Fruit fly (Drosophila melanogaster) whole organism, embryonic: Measurements from ENCODE around the gene Gs1l.

Source experiments
- ATbp ChIP-seq: fragments of 200-800 bp; sonication (Bioruptor generic); optimal IDR thresholded peaks from 2 replicates; lab custom pipeline; 2017; ENCODE audit warnings: missing biosample characterization, mild to moderate bottlenecking, missing genetic modification characterization, missing genetic modification reagents
- Adf1 ChIP-seq: fragments of 200-800 bp; sonication (Bioruptor generic); IDR thresholded peaks from 2 replicates; pipeline ENCODE4 v1.3.6; 2022; ENCODE audit warnings: missing biosample characterization, missing genetic modification characterization
- Bteb2 ChIP-seq: fragments of 200-800 bp; sonication (Bioruptor generic); optimal IDR thresholded peaks from 2 replicates; lab custom pipeline; 2016; ENCODE audit warnings: missing biosample characterization, missing genetic modification characterization
- CG10979 ChIP-seq: fragments of 200-800 bp; sonication (Bioruptor generic); optimal IDR thresholded peaks from 2 replicates; lab custom pipeline; 2018; ENCODE audit warnings: missing biosample characterization, mild to moderate bottlenecking, missing genetic modification characterization, moderate library complexity
- CG12071 ChIP-seq: fragments of 200-800 bp; sonication (Bioruptor generic); optimal IDR thresholded peaks from 3 replicates; lab custom pipeline; 2018; ENCODE audit warnings: missing biosample characterization, mild to moderate bottlenecking, missing genetic modification characterization
- CG13624 ChIP-seq: fragments of 200-800 bp; sonication (Bioruptor generic); optimal IDR thresholded peaks from 2 replicates; lab custom pipeline; 2016; ENCODE audit warnings: missing biosample characterization, missing genetic modification characterization
- CG14014 ChIP-seq: fragments of 200-800 bp; sonication (Bioruptor generic); IDR thresholded peaks from 2 replicates; pipeline ENCODE4 v1.3.6; 2022; ENCODE audit warnings: missing biosample characterization, missing genetic modification characterization
- CG14710 ChIP-seq: fragments of 200-800 bp; sonication (Bioruptor generic); optimal IDR thresholded peaks from 3 replicates; lab custom pipeline; 2019; ENCODE audit warnings: missing biosample characterization, mild to moderate bottlenecking, missing genetic modification characterization, moderate library complexity
- CG16863 ChIP-seq: fragments of 200-800 bp; sonication (Bioruptor generic); optimal IDR thresholded peaks from 3 replicates; lab custom pipeline; 2016; ENCODE audit warnings: missing biosample characterization, missing genetic modification characterization
- CG2116 ChIP-seq: fragments of 200-800 bp; sonication (Bioruptor generic); optimal IDR thresholded peaks from 3 replicates; lab custom pipeline; 2018; ENCODE audit warnings: missing biosample characterization, mild to moderate bottlenecking, missing genetic modification characterization
- CG2875 ChIP-seq: fragments of 200-800 bp; sonication (Bioruptor generic); optimal IDR thresholded peaks from 2 replicates; lab custom pipeline; 2017; ENCODE audit warnings: missing biosample characterization, mild to moderate bottlenecking, missing genetic modification characterization, missing genetic modification reagents
- CG30020 ChIP-seq: fragments of 200-800 bp; optimal IDR thresholded peaks from 2 replicates; lab custom pipeline; 2019; ENCODE audit warnings: missing biosample characterization, mild to moderate bottlenecking, missing genetic modification characterization, moderate library complexity
- CG3281 ChIP-seq: fragments of 200-800 bp; sonication (Bioruptor generic); optimal IDR thresholded peaks from 3 replicates; lab custom pipeline; 2017; ENCODE audit warnings: missing biosample characterization, mild to moderate bottlenecking, missing genetic modification characterization
- CG4282 ChIP-seq: fragments of 200-800 bp; sonication (Bioruptor generic); optimal IDR thresholded peaks from 2 replicates; lab custom pipeline; 2016; ENCODE audit warnings: missing biosample characterization, missing genetic modification characterization
- CG6175 ChIP-seq: fragments of 200-800 bp; sonication (Bioruptor generic); IDR thresholded peaks from 3 replicates; pipeline ENCODE4 v1.3.6; 2022; ENCODE audit warnings: missing biosample characterization, missing genetic modification characterization
- CG6683 ChIP-seq: fragments of 200-800 bp; sonication (Bioruptor generic); optimal IDR thresholded peaks from 2 replicates; lab custom pipeline; 2017; ENCODE audit warnings: missing biosample characterization, mild to moderate bottlenecking, missing genetic modification characterization, missing genetic modification reagents
- CG7271 ChIP-seq: fragments of 200-800 bp; sonication (Bioruptor generic); optimal IDR thresholded peaks from 2 replicates; lab custom pipeline; 2018; ENCODE audit warnings: missing biosample characterization, mild to moderate bottlenecking, missing genetic modification characterization, moderate library complexity
- CG7556 ChIP-seq: fragments of 200-800 bp; sonication (Bioruptor generic); optimal IDR thresholded peaks from 2 replicates; lab custom pipeline; 2017; ENCODE audit warnings: missing biosample characterization, mild to moderate bottlenecking, missing genetic modification characterization
- CG7786 ChIP-seq: fragments of 200-800 bp; sonication (Bioruptor generic); optimal IDR thresholded peaks from 2 replicates; lab custom pipeline; 2016; ENCODE audit warnings: missing biosample characterization, missing genetic modification characterization
- CG9437 ChIP-seq: fragments of 200-800 bp; sonication (Bioruptor generic); optimal IDR thresholded peaks from 2 replicates; lab custom pipeline; 2018; ENCODE audit warnings: missing biosample characterization, mild to moderate bottlenecking, missing genetic modification characterization
- CG9797 ChIP-seq: fragments of 200-800 bp; sonication (Bioruptor generic); optimal IDR thresholded peaks from 3 replicates; lab custom pipeline; 2018; ENCODE audit warnings: missing biosample characterization, mild to moderate bottlenecking, missing genetic modification characterization
- Chrac-16 ChIP-seq: fragments of 200-800 bp; sonication (Bioruptor generic); optimal IDR thresholded peaks from 3 replicates; lab custom pipeline; 2016; ENCODE audit warnings: missing biosample characterization, missing genetic modification characterization
- CkIIα-i1 ChIP-seq: fragments of 200-800 bp; sonication (Bioruptor generic); IDR thresholded peaks from 2 replicates; pipeline ENCODE4 v1.3.6; 2022; ENCODE audit warnings: missing biosample characterization, missing genetic modification characterization
- D ChIP-seq, 2 experiments: fragments of 200-800 bp in 1 of 2; fragments of >200 bp in 1 of 2; sonication (Bioruptor generic) in 1 of 2; optimal IDR thresholded peaks; 2 replicates in 1 of 2; 3 replicates in 1 of 2; lab custom pipeline; 2017; ENCODE audit warnings: mild to moderate bottlenecking in 1 of 2, missing biosample characterization in 1 of 2, missing genetic modification characterization in 1 of 2, missing genetic modification reagents in 1 of 2
- Dek ChIP-seq: fragments of 200-800 bp; sonication (Bioruptor generic); optimal IDR thresholded peaks from 3 replicates; lab custom pipeline; 2019; ENCODE audit warnings: missing biosample characterization, mild to moderate bottlenecking, missing genetic modification characterization, moderate library complexity
- Dp ChIP-seq: fragments of 200-800 bp; sonication (Bioruptor generic); optimal IDR thresholded peaks from 2 replicates; lab custom pipeline; 2018; ENCODE audit warnings: missing biosample characterization, mild to moderate bottlenecking, missing genetic modification characterization, moderate library complexity
- E2f2 ChIP-seq: fragments of 200-800 bp; sonication (Bioruptor generic); IDR thresholded peaks from 2 replicates; pipeline ENCODE4 v1.3.6; 2022; ENCODE audit warnings: missing biosample characterization, missing genetic modification characterization
- Lhr ChIP-seq: fragments of 200-800 bp; sonication (Bioruptor generic); optimal IDR thresholded peaks from 3 replicates; lab custom pipeline; 2017; ENCODE audit warnings: mild to moderate bottlenecking, missing biosample characterization, missing genetic modification reagents, missing genetic modification characterization
- Meics ChIP-seq: fragments of 200-800 bp; sonication (Bioruptor generic); optimal IDR thresholded peaks from 2 replicates; lab custom pipeline; 2017; ENCODE audit warnings: missing biosample characterization, mild to moderate bottlenecking, missing genetic modification characterization
- NC2β ChIP-seq: fragments of 200-800 bp; sonication (Bioruptor generic); optimal IDR thresholded peaks from 2 replicates; lab custom pipeline; 2016; ENCODE audit warnings: missing biosample characterization, missing genetic modification characterization
- Opbp ChIP-seq: fragments of 200-800 bp; sonication (Bioruptor generic); IDR thresholded peaks from 3 replicates; pipeline ENCODE4 v1.3.6; 2022; ENCODE audit warnings: missing biosample characterization, missing genetic modification characterization; ENCODE audit not compliant: partially characterized antibody
- Side ChIP-seq: fragments of 200-800 bp; sonication (Bioruptor generic); optimal IDR thresholded peaks from 2 replicates; lab custom pipeline; 2016; ENCODE audit warnings: missing biosample characterization, missing genetic modification characterization
- Taf1 ChIP-seq: fragments of 200-800 bp; sonication (Bioruptor generic); IDR thresholded peaks from 2 replicates; pipeline ENCODE4 v1.3.6; 2022; ENCODE audit warnings: missing biosample characterization, missing genetic modification characterization
- Usf ChIP-seq: fragments of 200-800 bp; sonication (Bioruptor generic); optimal IDR thresholded peaks from 2 replicates; lab custom pipeline; 2017; ENCODE audit warnings: missing genotype, missing biosample characterization, missing genetic modification characterization
- cas ChIP-seq: fragments of 200-800 bp; sonication (Bioruptor generic); IDR thresholded peaks from 2 replicates; pipeline ENCODE4 v1.3.6; 2022; ENCODE audit warnings: missing biosample characterization, missing genetic modification characterization
- da ChIP-seq: fragments of 200-800 bp; sonication (Bioruptor generic); optimal IDR thresholded peaks from 2 replicates; lab custom pipeline; 2016; ENCODE audit warnings: missing biosample characterization, missing genetic modification characterization
- ems ChIP-seq: fragments of 200-800 bp; sonication (Bioruptor generic); optimal IDR thresholded peaks from 3 replicates; lab custom pipeline; 2016; ENCODE audit warnings: missing biosample characterization, missing genetic modification characterization
- esg ChIP-seq: fragments of 200-800 bp; sonication (Bioruptor generic); conservative IDR thresholded peaks from 2 replicates; pipeline ENCODE4 v1.3.6; 2022; ENCODE audit warnings: missing biosample characterization, missing genetic modification characterization
- gcm ChIP-seq: fragments of 200-800 bp; sonication (Bioruptor generic); optimal IDR thresholded peaks from 2 replicates; lab custom pipeline; 2019; ENCODE audit warnings: missing biosample characterization, mild to moderate bottlenecking, missing genetic modification characterization, moderate library complexity
- inv ChIP-seq: fragments of 200-800 bp; sonication (Bioruptor generic); IDR thresholded peaks from 2 replicates; pipeline ENCODE4 v1.3.6; 2022; ENCODE audit warnings: missing biosample characterization, missing genetic modification characterization; ENCODE audit not compliant: partially characterized antibody
- lbe ChIP-seq: fragments of 200-800 bp; sonication (Bioruptor generic); optimal IDR thresholded peaks from 2 replicates; lab custom pipeline; 2016; ENCODE audit warnings: missing biosample characterization, mild to moderate bottlenecking, missing genetic modification characterization
- nerfin-2 ChIP-seq: fragments of 200-800 bp; sonication (Bioruptor generic); IDR thresholded peaks from 2 replicates; pipeline ENCODE4 v1.3.6; 2022; ENCODE audit warnings: missing biosample characterization, missing genetic modification characterization; ENCODE audit not compliant: partially characterized antibody
- nom ChIP-seq: fragments of 200-800 bp; sonication (Bioruptor generic); optimal IDR thresholded peaks from 2 replicates; lab custom pipeline; 2017; ENCODE audit warnings: missing biosample characterization, missing genetic modification characterization, mild to moderate bottlenecking, moderate library complexity, missing genetic modification reagents
- repo ChIP-seq: fragments of 200-800 bp; sonication (Bioruptor generic); optimal IDR thresholded peaks from 2 replicates; lab custom pipeline; 2016; ENCODE audit warnings: missing biosample characterization, missing genetic modification characterization
- sc ChIP-seq, 3 experiments: fragments of >200 bp in 2 of 3; fragments of 200-800 bp in 1 of 3; sonication (Bioruptor generic) in 1 of 3; optimal IDR thresholded peaks; 2 replicates in 2 of 3; 3 replicates in 1 of 3; lab custom pipeline; 2017; ENCODE audit warnings: mild to moderate bottlenecking in 1 of 3, missing biosample characterization in 1 of 3, missing genetic modification characterization in 1 of 3, missing genetic modification reagents in 1 of 3
- vfl ChIP-seq: fragments of 200-800 bp; sonication (Bioruptor generic); optimal IDR thresholded peaks from 2 replicates; lab custom pipeline; 2016; ENCODE audit warnings: missing biosample characterization, missing genetic modification characterization

Gene Gs1l

DNA sequence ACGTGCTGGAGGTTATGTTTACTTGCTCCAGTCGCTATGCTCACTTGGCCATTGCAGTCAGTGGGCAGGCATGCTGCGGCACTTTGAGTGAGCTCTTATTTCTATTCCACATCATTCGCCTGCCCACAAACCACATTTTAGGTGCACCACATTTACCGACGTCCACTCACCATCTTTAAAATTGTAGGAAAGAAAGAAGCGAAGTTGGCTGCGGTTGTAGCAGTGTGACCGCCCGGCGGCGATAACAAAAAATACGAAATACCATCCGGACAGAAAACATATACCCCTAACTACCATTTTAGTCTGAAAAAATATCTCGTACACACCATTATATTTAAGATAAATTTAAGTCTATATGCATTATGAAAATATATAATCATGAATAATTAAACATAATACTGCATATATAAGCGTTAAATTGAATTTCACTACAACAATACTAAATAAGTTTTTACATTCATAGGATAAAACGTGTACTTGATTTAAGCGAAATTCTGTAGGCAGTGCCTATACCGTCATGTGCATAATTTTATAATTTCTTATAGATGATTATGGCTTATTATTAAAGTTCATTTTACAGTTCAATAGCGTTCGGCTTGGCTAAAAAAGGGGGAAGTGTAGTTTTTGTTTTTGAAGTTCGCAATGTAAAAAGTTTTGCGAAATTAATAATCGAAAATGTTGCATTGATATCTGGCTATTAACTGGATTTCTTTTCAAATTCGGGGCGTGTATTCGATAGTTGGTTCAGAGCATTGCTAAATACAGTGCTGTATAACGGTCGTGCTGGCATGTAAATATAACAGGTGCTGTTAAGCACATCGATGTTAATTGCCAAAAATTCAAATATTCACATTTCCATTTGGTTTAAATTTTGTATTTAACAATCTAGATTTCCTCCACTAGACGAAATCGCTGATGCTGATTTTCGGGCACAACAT, 1.8 kb upstream of the Gs1l start, which contains the start of gene RpL27A (continued):
- TF ChIP-seq CG2875 (GFP tag; lab: Kevin White, UChicago) (peak; percentile 84), Adf1 (GFP tag; lab: Robert Waterston, UW) (no peak; the same call in 1 of the 2 replicates), CG10979 (tag; lab: Kevin White, UChicago) (peak; percentile 49), CG16863 (GFP tag; lab: Kevin White, UChicago) (peak; percentile 62), cas (GFP tag; lab: Robert Waterston, UW) (peak; percentile 66), ATbp (peak; percentile 79), NC2β (peak; percentile 92), CG12071 (GFP tag; lab: Kevin White, UChicago) (peak; percentile 91), CG9797 (GFP tag; lab: Kevin White, UChicago) (peak; percentile 83), CG7786 (peak; percentile 40), gcm (peak; percentile 71), esg (GFP tag; lab: Robert Waterston, UW) (peak; percentile 24; the same call in 1 of the 2 replicates), da (peak; percentile 12), vfl (peak; percentile 45), Dp (GFP tag; lab: Kevin White, UChicago) (peak; percentile 72), Meics (GFP tag; lab: Kevin White, UChicago) (peak; percentile 87), Bteb2 (peak; percentile 63), CG2116 (GFP tag; lab: Kevin White, UChicago) (peak; percentile 69), lbe (GFP tag; lab: Kevin White, UChicago) (peak; percentile 63), nom (GFP tag; lab: Kevin White, UChicago) (peak; percentile 81), sc (optimal IDR thresholded peaks at IDR 0.05; lab: Kevin White, UChicago) (no peak), sc (GFP tag; optimal IDR thresholded peaks at IDR 0.05; lab: Kevin White, UChicago) (peak; percentile 63), Lhr (peak; percentile 70), Usf (peak; percentile 69), E2f2 (GFP tag; lab: Robert Waterston, UW) (peak; percentile 68), CG3281 (peak; percentile 81), ems (GFP tag; lab: Kevin White, UChicago) (peak; percentile 59), CG4282 (GFP tag; lab: Kevin White, UChicago) (no peak), CG7271 (peak; percentile 78), Opbp (GFP tag; lab: Robert Waterston, UW) (peak; percentile 100), CG14710 (tag; lab: Kevin White, UChicago) (peak; percentile 79), CG6175 (GFP tag; lab: Robert Waterston, UW) (peak; percentile 67), Taf1 (peak; percentile 28; the same call in 1 of the 2 replicates), CkIIα-i1 (GFP tag; lab: Robert Waterston, UW) (peak; percentile 60; the same call in 1 of the 2 replicates), Side (GFP tag; lab: Kevin White, UChicago) (peak; percentile 78), CG7556 (GFP tag; lab: Kevin White, UChicago) (peak; percentile 69), Chrac-16 (GFP tag; lab: Kevin White, UChicago) (peak; percentile 32), CG6683 (peak; percentile 20), CG30020 (peak; percentile 94), Dek (tag; lab: Kevin White, UChicago) (peak; percentile 51), CG14014 (GFP tag; lab: Robert Waterston, UW) (peak; percentile 73), CG13624 (peak; percentile 48), CG9437 (GFP tag; lab: Kevin White, UChicago) (peak; percentile 59), D (optimal IDR thresholded peaks at IDR 0.05; lab: Kevin White, UChicago) (no peak), D (GFP tag; optimal IDR thresholded peaks at IDR 0.05; lab: Kevin White, UChicago) (peak; percentile 69), inv (GFP tag; lab: Robert Waterston, UW) (peak; percentile 47; the same call in 1 of the 2 replicates), repo (GFP tag; lab: Kevin White, UChicago) (peak; percentile 61), nerfin-2 (GFP tag; lab: Robert Waterston, UW) (no peak; the same call in 1 of the 2 replicates)
